Worm (Caenorhabditis elegans) whole organism, L4 larva: ENCODE measurements around the gene mltn-5.

ENCODE experiments used
- D1046.2 ChIP-seq: fragments of 200-800 bp; sonication (Bioruptor generic); IDR thresholded peaks from 2 replicates; pipeline ENCODE4 v1.3.6; 2022; ENCODE audit warnings: missing genetic modification characterization, missing compliant biosample characterization
- T20F7.1 ChIP-seq: fragments of 200-800 bp; sonication (Bioruptor generic); optimal IDR thresholded peaks from 2 replicates; lab custom pipeline; 2018; ENCODE audit warnings: mild to moderate bottlenecking, missing genetic modification characterization, missing compliant biosample characterization
- Y105C5A.15 ChIP-seq: fragments of 200-800 bp; sonication (Bioruptor generic); IDR thresholded peaks from 2 replicates; pipeline ENCODE4 v1.3.6; 2022; ENCODE audit warnings: missing genetic modification characterization, missing compliant biosample characterization
- Y5F2A.4 ChIP-seq: fragments of 200-800 bp; sonication (Bioruptor generic); optimal IDR thresholded peaks from 2 replicates; lab custom pipeline; 2018; ENCODE audit warnings: mild to moderate bottlenecking, missing genetic modification characterization, missing compliant biosample characterization
- aha-1 ChIP-seq: fragments of 150-350 bp; peaks from one replicate; lab custom pipeline; 2014; ENCODE audit warnings: missing biosample characterization, missing genetic modification characterization
- arid-1 ChIP-seq: fragments of 200-800 bp; sonication (Bioruptor generic); conservative IDR thresholded peaks from 2 replicates; pipeline ENCODE4 v1.3.6; 2022; ENCODE audit warnings: missing genetic modification reagents, missing genetic modification characterization, missing compliant biosample characterization
- ceh-28 ChIP-seq: fragments of 150-350 bp; optimal IDR thresholded peaks from 2 replicates; lab custom pipeline; 2014; ENCODE audit warnings: missing biosample characterization, missing genetic modification reagents, missing genetic modification characterization
- cey-2 ChIP-seq: sonication (generic microtip); optimal IDR thresholded peaks from 3 replicates; lab custom pipeline; 2017; ENCODE audit warnings: missing genetic modification characterization, mild to moderate bottlenecking, missing compliant biosample characterization, antibody characterized with exemption, borderline replicate concordance; ENCODE audit not compliant: insufficient read depth
- hlh-11 ChIP-seq: fragments of 200-800 bp; sonication (Bioruptor generic); optimal IDR thresholded peaks from 2 replicates; lab custom pipeline; 2018; ENCODE audit warnings: mild to moderate bottlenecking, missing genetic modification characterization, missing compliant biosample characterization
- hlh-30 ChIP-seq: sonication (generic microtip); optimal IDR thresholded peaks from 2 replicates; lab custom pipeline; 2017; ENCODE audit warnings: antibody characterized with exemption, mild to moderate bottlenecking, missing genetic modification characterization, missing compliant biosample characterization; ENCODE audit not compliant: insufficient read depth
- hmg-1.1 ChIP-seq: fragments of 200-800 bp; sonication (Bioruptor generic); IDR thresholded peaks from 2 replicates; pipeline ENCODE4 v1.3.6; 2022; ENCODE audit warnings: missing genetic modification reagents, missing genetic modification characterization, missing compliant biosample characterization
- lin-29 ChIP-seq: fragments of 200-800 bp; sonication (Bioruptor generic); IDR thresholded peaks from 2 replicates; pipeline ENCODE4 v1.3.6; 2022; ENCODE audit warnings: missing genetic modification reagents, missing genetic modification characterization, missing compliant biosample characterization
- lin-39 ChIP-seq: fragments of 150-350 bp; optimal IDR thresholded peaks from 2 replicates; lab custom pipeline; 2014; ENCODE audit warnings: missing biosample characterization, missing genetic modification reagents, missing genetic modification characterization
- lir-3 ChIP-seq: sonication (generic microtip); optimal IDR thresholded peaks from 2 replicates; lab custom pipeline; 2016; ENCODE audit warnings: mild to moderate bottlenecking, missing genetic modification characterization, missing compliant biosample characterization
- lsy-2 ChIP-seq, 2 experiments: fragments of 150-350 bp in 1 of 2; sonication (generic microtip) in 1 of 2; optimal IDR thresholded peaks; 2 replicates each; lab custom pipeline; 2014 to 2017; ENCODE audit warnings: missing biosample characterization in 2 of 2, missing genetic modification characterization in 2 of 2
- nhr-102 ChIP-seq: sonication (generic microtip); optimal IDR thresholded peaks from 2 replicates; lab custom pipeline; 2016; ENCODE audit warnings: mild to moderate bottlenecking, missing genetic modification characterization, moderate library complexity, missing compliant biosample characterization
- nhr-42 ChIP-seq: fragments of 200-800 bp; sonication (Bioruptor generic); IDR thresholded peaks from 2 replicates; pipeline ENCODE4 v1.3.6; 2022; ENCODE audit warnings: missing genetic modification characterization, missing compliant biosample characterization
- nhr-48 ChIP-seq: sonication (generic microtip); optimal IDR thresholded peaks from 2 replicates; lab custom pipeline; 2016; ENCODE audit warnings: mild to moderate bottlenecking, missing genetic modification characterization, missing compliant biosample characterization
- nhr-76 ChIP-seq: fragments of 150-350 bp; optimal IDR thresholded peaks from 2 replicates; lab custom pipeline; 2014; ENCODE audit warnings: missing biosample characterization, missing genetic modification characterization
- php-3 ChIP-seq: fragments of 200-800 bp; sonication (Bioruptor generic); IDR thresholded peaks from 2 replicates; pipeline ENCODE4 v1.3.6; 2022; ENCODE audit warnings: missing genetic modification reagents, missing genetic modification characterization, missing compliant biosample characterization
- sdz-12 ChIP-seq: fragments of 200-800 bp; sonication (Bioruptor generic); optimal IDR thresholded peaks from 2 replicates; lab custom pipeline; 2018; ENCODE audit warnings: mild to moderate bottlenecking, missing genetic modification characterization, missing compliant biosample characterization
- set-16 ChIP-seq: fragments of 200-800 bp; sonication (Bioruptor generic); IDR thresholded peaks from 2 replicates; pipeline ENCODE4 v1.3.6; 2022; ENCODE audit warnings: missing genetic modification reagents, missing genetic modification characterization, missing compliant biosample characterization
- snpc-4 ChIP-seq: fragments of 150-350 bp; optimal IDR thresholded peaks from 2 replicates; lab custom pipeline; 2014; ENCODE audit warnings: missing biosample characterization, missing genetic modification characterization
- spr-3 ChIP-seq: fragments of 200-800 bp; sonication (Bioruptor generic); optimal IDR thresholded peaks from 2 replicates; lab custom pipeline; 2018; ENCODE audit warnings: mild to moderate bottlenecking, missing genetic modification characterization, missing compliant biosample characterization
- unc-62 ChIP-seq, 3 experiments: fragments of 150-350 bp in 1 of 3; sonication (generic microtip); optimal IDR thresholded peaks in 2 of 3; peaks in 1 of 3; 1 replicate in 1 of 3; 2 replicates in 2 of 3; lab custom pipeline; 2014 to 2017; ENCODE audit warnings: missing biosample characterization in 3 of 3, missing genetic modification characterization in 3 of 3, missing genetic modification reagents in 3 of 3, missing genotype in 1 of 3
- zfp-2 ChIP-seq: sonication (generic microtip); optimal IDR thresholded peaks from 2 replicates; lab custom pipeline; 2016; ENCODE audit warnings: mild to moderate bottlenecking, missing genetic modification characterization, missing compliant biosample characterization
- ztf-11 ChIP-seq: fragments of 150-350 bp; optimal IDR thresholded peaks from 2 replicates; lab custom pipeline; 2014; ENCODE audit warnings: missing biosample characterization, missing genetic modification characterization

The mltn-5 gene

ce11 chrII:13916040-13916439, 9.0 kb upstream of the mltn-5 start, which contains the start of gene mltn-3:
Gene mltn-3, plus strand, starts transcription at chrII:13916340.
- TF ChIP-seq arid-1, result no peak
- TF ChIP-seq php-3, result no peak
- no peak for TF ChIP-seq cey-2 (tag; lab: Kevin White, UChicago)
- TF ChIP-seq T20F7.1, result no peak
- no peak for TF ChIP-seq hlh-11 (tag; lab: Kevin White, UChicago)
- TF ChIP-seq hlh-30 (tag; lab: Kevin White, UChicago), result no peak
- TF ChIP-seq nhr-76 (tag; lab: Kevin White, UChicago), result no peak
- TF ChIP-seq hmg-1.1, result no peak

DNA sequence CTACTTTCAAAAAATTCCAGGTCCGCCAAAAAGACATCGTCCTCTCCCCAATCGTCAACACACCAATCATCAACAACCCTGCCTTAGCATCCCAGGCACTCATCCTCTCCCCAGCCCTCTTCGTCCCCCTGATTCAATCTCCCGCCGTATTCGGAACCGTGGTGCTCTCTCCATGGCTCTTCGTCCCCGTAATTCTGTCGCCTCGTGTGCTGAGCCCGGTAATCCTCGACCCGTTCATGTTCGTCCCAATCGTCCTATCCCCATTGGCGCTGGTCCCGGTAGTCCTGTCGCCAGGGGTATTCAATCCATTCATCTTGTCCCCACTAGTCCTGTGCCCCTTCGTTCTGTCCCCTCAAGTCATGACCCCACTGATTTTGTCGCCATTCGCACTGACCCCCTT, 5.9 kb upstream of the mltn-5 start:
- TF ChIP-seq set-16 (peak; percentile 67), unc-62 (GFP tag; optimal IDR thresholded peaks at IDR 0.05 in 1 of 2; lab: Kevin White, UChicago) (no peak), unc-62 (tag; optimal IDR thresholded peaks at IDR 0.05; lab: Kevin White, UChicago) (no peak)

ce11 chrII:13931944-13932343, 6.9 kb downstream of the mltn-5 start, which contains the start of gene hot-3:
Gene hot-3, minus strand, starts transcription at chrII:13932044.
- TF ChIP-seq lin-29 (GFP tag; lab: Robert Waterston, UW) (no peak), nhr-48 (tag; lab: Kevin White, UChicago) (no peak)
- TF ChIP-seq, all 104 proteins: peak for 0

ce11 chrII:13933534-13933933, 8.5 kb downstream of the mltn-5 start:
- TF ChIP-seq nhr-102 (tag; lab: Kevin White, UChicago) (no peak), aha-1 (peak; percentile 9)

DNA sequence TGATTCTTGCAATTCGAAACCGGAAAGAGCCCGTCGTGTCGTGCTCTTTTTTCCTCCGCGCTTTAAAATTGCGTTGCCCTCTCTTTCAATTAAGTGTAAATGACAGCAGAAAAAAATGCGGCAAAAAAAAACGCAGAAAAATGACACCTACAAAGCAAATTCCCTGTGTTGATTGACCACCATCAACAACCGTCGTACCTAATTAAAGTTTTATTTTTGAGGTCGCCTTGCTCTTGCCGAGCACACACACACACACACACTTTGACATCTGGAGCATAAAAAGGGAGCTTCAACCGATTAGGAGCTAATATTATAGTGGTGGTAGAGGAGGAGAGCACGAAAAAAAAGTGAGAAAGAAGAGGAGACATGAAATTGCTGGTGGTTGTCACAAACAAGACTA, 10.9 kb downstream of the mltn-5 start:
- TF ChIP-seq spr-3 (no peak), lir-3 (tag; lab: Kevin White, UChicago) (no peak), unc-62 (GFP tag; optimal IDR thresholded peaks at IDR 0.05 in 1 of 2; lab: Kevin White, UChicago) (peak in 1 of 2 experiments; percentile 23), unc-62 (tag; optimal IDR thresholded peaks at IDR 0.05; lab: Kevin White, UChicago) (no peak), aha-1 (peak; percentile 90), snpc-4 (no peak)

ce11 chrII:13938290-13938689, 13.3 kb downstream of the mltn-5 start:
- TF ChIP-seq Y5F2A.4 (GFP tag; lab: Kevin White, UChicago), result no peak
- peak; percentile 52; the same call in 1 of the 2 replicates for TF ChIP-seq D1046.2 (GFP tag; lab: Robert Waterston, UW)
- TF ChIP-seq set-16, result peak; percentile 82
- TF ChIP-seq ceh-28 (tag; lab: Kevin White, UChicago), result peak; percentile 47
- TF ChIP-seq nhr-42 (GFP tag; lab: Robert Waterston, UW), result peak; percentile 11; the same call in 1 of the 2 replicates
- TF ChIP-seq zfp-2 (tag; lab: Kevin White, UChicago), result no peak
- no peak for TF ChIP-seq lsy-2 (tag; optimal IDR thresholded peaks at IDR 0.05; lab: Kevin White, UChicago)
- peak in 1 of 2 experiments; percentile 18 for TF ChIP-seq unc-62 (GFP tag; optimal IDR thresholded peaks at IDR 0.05 in 1 of 2; lab: Kevin White, UChicago)
- no peak for TF ChIP-seq unc-62 (tag; optimal IDR thresholded peaks at IDR 0.05; lab: Kevin White, UChicago)

ce11 chrII:13939531-13939930, 14.5 kb downstream of the mltn-5 start, which contains the start of gene W07G1.1:
Gene W07G1.1, minus strand, starts transcription at chrII:13939631.
- TF ChIP-seq Y105C5A.15 (no peak), ztf-11 (tag; lab: Kevin White, UChicago) (no peak), lin-39 (tag; lab: Kevin White, UChicago) (no peak), aha-1 (no peak), sdz-12 (GFP tag; lab: Kevin White, UChicago) (no peak), lsy-2 (tag; optimal IDR thresholded peaks at IDR 0.05; lab: Kevin White, UChicago) (no peak), unc-62 (GFP tag; optimal IDR thresholded peaks at IDR 0.05 in 1 of 2; lab: Kevin White, UChicago) (peak in 1 of 2 experiments; percentile 15), unc-62 (tag; optimal IDR thresholded peaks at IDR 0.05; lab: Kevin White, UChicago) (no peak)
